Worm (Caenorhabditis elegans) whole organism, L3 larva: ENCODE results near the gene col-175.

Experiments used
- R02D3.7 ChIP-seq: fragments of 150-350 bp; optimal IDR thresholded peaks from 2 replicates; lab custom pipeline; 2014; ENCODE audit warnings: missing biosample characterization, missing genetic modification characterization
- ceh-16 ChIP-seq: sonication (generic microtip); optimal IDR thresholded peaks from 2 replicates; lab custom pipeline; 2017; ENCODE audit warnings: missing biosample characterization, missing genetic modification characterization
- ceh-82 ChIP-seq: fragments of 150-350 bp; optimal IDR thresholded peaks from 2 replicates; lab custom pipeline; 2014; ENCODE audit warnings: missing biosample characterization, missing genetic modification characterization
- elt-2 ChIP-seq: sonication (generic microtip); optimal IDR thresholded peaks from 2 replicates; lab custom pipeline; 2016; ENCODE audit warnings: missing genetic modification reagents, mild to moderate bottlenecking, missing genetic modification characterization, missing compliant biosample characterization
- nhr-12 ChIP-seq: fragments of 150-350 bp; optimal IDR thresholded peaks from 2 replicates; lab custom pipeline; 2014; ENCODE audit warnings: missing biosample characterization, missing genetic modification characterization
- nhr-77 ChIP-seq: fragments of 150-350 bp; optimal IDR thresholded peaks from 2 replicates; lab custom pipeline; 2014; ENCODE audit warnings: missing biosample characterization, missing genetic modification characterization
- pqm-1 ChIP-seq: fragments of 150-350 bp; optimal IDR thresholded peaks from 2 replicates; lab custom pipeline; 2017; ENCODE audit warnings: missing biosample characterization, missing genetic modification characterization, inconsistent platforms
- unc-62 ChIP-seq: fragments of 150-350 bp; sonication (generic microtip); optimal IDR thresholded peaks from 4 replicates; lab custom pipeline; 2014; ENCODE audit warnings: missing biosample characterization, missing genetic modification reagents, missing genetic modification characterization
- ztf-11 ChIP-seq: fragments of 150-350 bp; optimal IDR thresholded peaks from 2 replicates; lab custom pipeline; 2014; ENCODE audit warnings: missing biosample characterization, missing genetic modification characterization

DNA sequence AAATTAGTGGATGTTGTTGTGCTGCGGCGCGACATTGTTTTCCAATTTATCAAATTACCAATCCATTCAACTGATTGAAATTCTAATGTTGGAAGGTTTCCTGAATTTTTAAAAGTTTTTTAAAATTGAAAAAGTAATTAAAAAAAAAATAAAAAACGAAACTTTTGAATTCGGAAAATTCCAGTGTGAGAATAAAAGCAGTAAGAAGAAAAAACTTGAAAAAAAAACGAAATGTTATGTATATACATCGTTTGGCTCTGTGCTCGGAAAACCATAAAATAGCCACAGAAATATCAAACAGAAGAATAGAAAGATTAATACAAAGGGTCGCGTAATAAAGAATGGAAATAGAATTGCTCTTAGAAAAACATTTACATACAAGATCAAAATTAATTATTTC lies 2.4 kb downstream of the col-175 start, which contains the start of gene vav-1:
- TF ChIP-seq ceh-16 (tag; lab: Kevin White, UChicago), result no peak
- TF ChIP-seq elt-2 (tag; lab: Kevin White, UChicago), result no peak
- TF ChIP-seq nhr-12 (tag; lab: Kevin White, UChicago), result no peak
- TF ChIP-seq unc-62 (GFP tag; lab: Kevin White, UChicago), result no peak
- no peak for TF ChIP-seq nhr-77 (tag; lab: Kevin White, UChicago)
- no peak for TF ChIP-seq ztf-11 (tag; lab: Kevin White, UChicago)
- TF ChIP-seq R02D3.7 (tag; lab: Kevin White, UChicago), result no peak
- TF ChIP-seq ceh-82 (tag; lab: Kevin White, UChicago), result no peak
- TF ChIP-seq pqm-1 (tag; lab: Kevin White, UChicago), result no peak
